Worm (Caenorhabditis elegans) whole organism, mixed stage, embryonic: ENCODE data around the gene T26H5.14.

Source experiments
- M03D4.4 ChIP-seq: sonication (generic microtip); optimal IDR thresholded peaks from 2 replicates; lab custom pipeline; 2017; ENCODE audit warnings: mild to moderate bottlenecking, missing genetic modification characterization, missing compliant biosample characterization
- bed-3 ChIP-seq: fragments of 200-800 bp; sonication (Bioruptor generic); optimal IDR thresholded peaks from 3 replicates; lab custom pipeline; 2018; ENCODE audit warnings: mild to moderate bottlenecking, missing genetic modification characterization, moderate library complexity, missing compliant biosample characterization
- blmp-1 ChIP-seq: fragments of 150-350 bp; optimal IDR thresholded peaks from 2 replicates; lab custom pipeline; 2014; ENCODE audit warnings: missing biosample characterization, missing genetic modification characterization
- ceh-39 ChIP-seq: fragments of 150-350 bp; optimal IDR thresholded peaks from 2 replicates; lab custom pipeline; 2014; ENCODE audit warnings: missing biosample characterization, missing genetic modification characterization
- ceh-43 ChIP-seq: fragments of 200-800 bp; sonication (Bioruptor generic); optimal IDR thresholded peaks from 2 replicates; lab custom pipeline; 2018; ENCODE audit warnings: mild to moderate bottlenecking, missing genetic modification characterization, moderate library complexity, missing compliant biosample characterization
- ceh-83 ChIP-seq: fragments of 200-800 bp; sonication (Bioruptor generic); optimal IDR thresholded peaks from 2 replicates; lab custom pipeline; 2018; ENCODE audit warnings: mild to moderate bottlenecking, missing genetic modification characterization, missing compliant biosample characterization
- ces-1 ChIP-seq: fragments of 150-350 bp; optimal IDR thresholded peaks from 2 replicates; lab custom pipeline; 2014; ENCODE audit warnings: missing biosample characterization, missing genetic modification reagents, missing genetic modification characterization
- cnd-1 ChIP-seq: fragments of 200-800 bp; sonication (Bioruptor generic); optimal IDR thresholded peaks from 2 replicates; lab custom pipeline; 2018; ENCODE audit warnings: mild to moderate bottlenecking, missing genetic modification characterization, missing compliant biosample characterization
- elt-1 ChIP-seq: sonication (generic microtip); optimal IDR thresholded peaks from 2 replicates; lab custom pipeline; 2017; ENCODE audit warnings: missing genetic modification characterization, mild to moderate bottlenecking, missing compliant biosample characterization, antibody characterized with exemption, moderate library complexity, borderline replicate concordance; ENCODE audit not compliant: insufficient read depth
- elt-3 ChIP-seq: fragments of 150-350 bp; optimal IDR thresholded peaks from 2 replicates; lab custom pipeline; 2014; ENCODE audit warnings: missing biosample characterization, missing genetic modification characterization
- flh-1 ChIP-seq: fragments of 200-800 bp; sonication (Bioruptor generic); optimal IDR thresholded peaks from 2 replicates; lab custom pipeline; 2018; ENCODE audit warnings: mild to moderate bottlenecking, missing genetic modification characterization, moderate library complexity, missing compliant biosample characterization
- ham-2 ChIP-seq: fragments of 200-800 bp; sonication (Bioruptor generic); optimal IDR thresholded peaks from 2 replicates; lab custom pipeline; 2018; ENCODE audit warnings: mild to moderate bottlenecking, missing genetic modification characterization, missing compliant biosample characterization
- hlh-1 ChIP-seq: fragments of 150-350 bp; optimal IDR thresholded peaks from 2 replicates; lab custom pipeline; 2014; ENCODE audit warnings: missing biosample characterization, missing genetic modification reagents, missing genetic modification characterization
- lin-13 ChIP-seq: fragments of 150-350 bp; optimal IDR thresholded peaks from 2 replicates; lab custom pipeline; 2014; ENCODE audit warnings: missing biosample characterization, missing genetic modification characterization
- lin-32 ChIP-seq: fragments of 200-800 bp; sonication (Bioruptor generic); optimal IDR thresholded peaks from 2 replicates; lab custom pipeline; 2018; ENCODE audit warnings: mild to moderate bottlenecking, missing genetic modification characterization, missing compliant biosample characterization
- lsy-2 ChIP-seq: fragments of 150-350 bp; optimal IDR thresholded peaks from 2 replicates; lab custom pipeline; 2014; ENCODE audit warnings: missing biosample characterization, missing genetic modification characterization
- mab-5 ChIP-seq: fragments of 150-350 bp; optimal IDR thresholded peaks from 2 replicates; lab custom pipeline; 2014; ENCODE audit warnings: missing biosample characterization, missing genetic modification characterization
- mep-1 ChIP-seq: fragments of 150-350 bp; optimal IDR thresholded peaks from 2 replicates; lab custom pipeline; 2017; ENCODE audit warnings: missing biosample characterization, missing genetic modification reagents, missing genetic modification characterization, inconsistent platforms
- mls-2 ChIP-seq: sonication (generic microtip); optimal IDR thresholded peaks from 2 replicates; lab custom pipeline; 2016; ENCODE audit warnings: mild to moderate bottlenecking, missing genetic modification characterization, moderate library complexity, missing compliant biosample characterization
- nhr-12 ChIP-seq: fragments of 150-350 bp; optimal IDR thresholded peaks from 2 replicates; lab custom pipeline; 2014; ENCODE audit warnings: missing biosample characterization, missing genetic modification characterization
- nhr-2 ChIP-seq: fragments of 150-350 bp; optimal IDR thresholded peaks from 2 replicates; lab custom pipeline; 2014; ENCODE audit warnings: missing biosample characterization, missing genetic modification characterization
- nhr-237 ChIP-seq: fragments of 150-350 bp; optimal IDR thresholded peaks from 2 replicates; lab custom pipeline; 2014; ENCODE audit warnings: missing biosample characterization, missing genetic modification characterization
- nhr-28 ChIP-seq: fragments of 150-350 bp; optimal IDR thresholded peaks from 2 replicates; lab custom pipeline; 2014; ENCODE audit warnings: missing biosample characterization, missing genetic modification characterization
- nhr-76 ChIP-seq: sonication (generic microtip); optimal IDR thresholded peaks from 2 replicates; lab custom pipeline; 2017; ENCODE audit warnings: missing biosample characterization, missing genetic modification characterization
- pha-4 ChIP-seq: fragments of 150-350 bp; optimal IDR thresholded peaks from 2 replicates; lab custom pipeline; 2018; ENCODE audit warnings: missing biosample characterization, missing genetic modification reagents, missing genetic modification characterization
- snpc-4 ChIP-seq: fragments of 150-350 bp; optimal IDR thresholded peaks from 2 replicates; lab custom pipeline; 2014; ENCODE audit warnings: missing biosample characterization, missing genetic modification characterization
- sptf-1 ChIP-seq: sonication (generic microtip); optimal IDR thresholded peaks from 2 replicates; lab custom pipeline; 2017; ENCODE audit warnings: mild to moderate bottlenecking, missing genetic modification characterization, moderate library complexity, missing compliant biosample characterization
- tbx-8 ChIP-seq: fragments of 200-800 bp; sonication (Bioruptor generic); optimal IDR thresholded peaks from 2 replicates; lab custom pipeline; 2018; ENCODE audit warnings: mild to moderate bottlenecking, missing genetic modification characterization, moderate library complexity, missing compliant biosample characterization
- unc-120 ChIP-seq: sonication (generic microtip); optimal IDR thresholded peaks from 2 replicates; lab custom pipeline; 2017; ENCODE audit warnings: missing genetic modification characterization, missing compliant biosample characterization; ENCODE audit not compliant: poor library complexity, severe bottlenecking
- unc-39 ChIP-seq: fragments of 150-350 bp; optimal IDR thresholded peaks from 2 replicates; lab custom pipeline; 2014; ENCODE audit warnings: missing biosample characterization, missing genetic modification characterization
- unc-62 ChIP-seq: fragments of 150-350 bp; optimal IDR thresholded peaks from 2 replicates; lab custom pipeline; 2014; ENCODE audit warnings: missing biosample characterization, missing genetic modification reagents, missing genetic modification characterization

The T26H5.14 gene

ce11 chrV:15436133-15436532, 12.8 kb upstream of the T26H5.14 start:
- no peak for TF ChIP-seq ceh-39 (tag; lab: Kevin White, UChicago)
- TF ChIP-seq mls-2 (tag; lab: Kevin White, UChicago), result no peak
- TF ChIP-seq M03D4.4 (tag; lab: Kevin White, UChicago), result no peak
- no peak for TF ChIP-seq cnd-1 (tag; lab: Kevin White, UChicago)
- no peak for TF ChIP-seq nhr-12 (tag; lab: Kevin White, UChicago)
- TF ChIP-seq ham-2 (GFP tag; lab: Kevin White, UChicago), result no peak
- no peak for TF ChIP-seq ceh-83 (GFP tag; lab: Kevin White, UChicago)
- no peak for TF ChIP-seq nhr-28
- no peak for TF ChIP-seq lin-32 (GFP tag; lab: Kevin White, UChicago)
- no peak for TF ChIP-seq nhr-237 (tag; lab: Kevin White, UChicago)
- TF ChIP-seq nhr-2 (tag; lab: Kevin White, UChicago), result no peak
- TF ChIP-seq elt-3 (tag; lab: Kevin White, UChicago), result no peak

- no peak for TF ChIP-seq mls-2 (tag; lab: Kevin White, UChicago)
- TF ChIP-seq elt-1 (tag; lab: Kevin White, UChicago), result no peak
- no peak for TF ChIP-seq cnd-1 (tag; lab: Kevin White, UChicago)
- TF ChIP-seq lsy-2, result no peak
- no peak for TF ChIP-seq M03D4.4 (tag; lab: Kevin White, UChicago)
- TF ChIP-seq blmp-1 (tag; lab: Kevin White, UChicago), result no peak
- no peak for TF ChIP-seq elt-3 (tag; lab: Kevin White, UChicago)
- no peak for TF ChIP-seq tbx-8 (GFP tag; lab: Kevin White, UChicago)
- no peak for TF ChIP-seq ceh-43
- no peak for TF ChIP-seq ceh-39 (tag; lab: Kevin White, UChicago)
- no peak for TF ChIP-seq nhr-76
- no peak for TF ChIP-seq nhr-2 (tag; lab: Kevin White, UChicago)
- TF ChIP-seq, all 35 proteins: peak for 0
Observed at ce11 chrV:15442384-15442783, 6.6 kb upstream of the T26H5.14 start.

ce11 chrV:15443708-15444107, 5.3 kb upstream of the T26H5.14 start, which contains the start of gene T26H5.10:
T26H5.10 (minus strand) TSS chrV:15443808.
- TF ChIP-seq bed-3 (GFP tag; lab: Kevin White, UChicago), result no peak
- TF ChIP-seq lsy-2, result no peak
- TF ChIP-seq elt-3 (tag; lab: Kevin White, UChicago), result no peak
- no peak for TF ChIP-seq tbx-8 (GFP tag; lab: Kevin White, UChicago)
- no peak for TF ChIP-seq unc-39 (tag; lab: Kevin White, UChicago)
- TF ChIP-seq mab-5 (tag; lab: Kevin White, UChicago), result no peak

- no peak for TF ChIP-seq ceh-43
- TF ChIP-seq lsy-2, result no peak
- no peak for TF ChIP-seq lin-13 (tag; lab: Kevin White, UChicago)
- TF ChIP-seq elt-3 (tag; lab: Kevin White, UChicago), result no peak
- no peak for TF ChIP-seq mab-5 (tag; lab: Kevin White, UChicago)
- no peak for TF ChIP-seq nhr-76
- TF ChIP-seq ces-1 (GFP tag; lab: Kevin White, UChicago), result no peak
- TF ChIP-seq unc-39 (tag; lab: Kevin White, UChicago), result no peak
- no peak for TF ChIP-seq nhr-12 (tag; lab: Kevin White, UChicago)
Observed at ce11 chrV:15444188-15444587, 4.8 kb upstream of the T26H5.14 start, which contains the start of gene T26H5.11. T26H5.11 (minus strand) TSS chrV:15444288.

- TF ChIP-seq ham-2 (GFP tag; lab: Kevin White, UChicago) (no peak), nhr-12 (tag; lab: Kevin White, UChicago) (no peak), elt-3 (tag; lab: Kevin White, UChicago) (no peak), pha-4 (tag; lab: Kevin White, UChicago) (no peak), nhr-28 (no peak)
- TF ChIP-seq, all 35 proteins: peak for 0
Observed at ce11 chrV:15444615-15445014, 4.3 kb upstream of the T26H5.14 start, which contains the start of gene T26H5.9. T26H5.9 (plus strand) TSS chrV:15444916.

- TF ChIP-seq nhr-2 (tag; lab: Kevin White, UChicago), result no peak
- no peak for TF ChIP-seq snpc-4 (tag; lab: Kevin White, UChicago)
- no peak for TF ChIP-seq hlh-1 (tag; lab: Kevin White, UChicago)
- TF ChIP-seq sptf-1, result no peak
- no peak for TF ChIP-seq tbx-8 (GFP tag; lab: Kevin White, UChicago)
- no peak for TF ChIP-seq mls-2 (tag; lab: Kevin White, UChicago)
- no peak for TF ChIP-seq ces-1 (GFP tag; lab: Kevin White, UChicago)
- no peak for TF ChIP-seq mab-5 (tag; lab: Kevin White, UChicago)
- no peak for TF ChIP-seq ceh-43
- TF ChIP-seq bed-3 (GFP tag; lab: Kevin White, UChicago), result no peak
- TF ChIP-seq ham-2 (GFP tag; lab: Kevin White, UChicago), result no peak
- no peak for TF ChIP-seq unc-120 (tag; lab: Kevin White, UChicago)
- TF ChIP-seq mep-1 (tag; lab: Kevin White, UChicago), result no peak
- no peak for TF ChIP-seq M03D4.4 (tag; lab: Kevin White, UChicago)
- TF ChIP-seq unc-62 (GFP tag; lab: Kevin White, UChicago), result no peak
- TF ChIP-seq pha-4 (tag; lab: Kevin White, UChicago), result no peak
- no peak for TF ChIP-seq nhr-28
- no peak for TF ChIP-seq nhr-12 (tag; lab: Kevin White, UChicago)
- TF ChIP-seq flh-1 (GFP tag; lab: Kevin White, UChicago), result no peak
Observed at ce11 chrV:15445437-15445836, 3.5 kb upstream of the T26H5.14 start, which contains the start of gene srh-239. srh-239 (plus strand) TSS chrV:15445737.
